Fruit fly (Drosophila melanogaster): ENCODE data around the gene Ptp99A.

- TF ChIP-seq CG8478 (optimal IDR thresholded peaks at IDR 0.05) (no peak), CTCF (optimal IDR thresholded peaks at IDR 0.05) (no peak)
These were observed 146.7 kb downstream of the Ptp99A start for dm6 chr3R:29523978-29524775.

Measured in S2 (cell line).